Fruit fly (Drosophila melanogaster) whole organism, embryonic: Measurements from ENCODE around the gene Appl.

Experiments used
- Antp ChIP-seq: fragments of 200-800 bp; sonication (Bioruptor generic); optimal IDR thresholded peaks from 3 replicates; lab custom pipeline; 2016; ENCODE audit warnings: missing biosample characterization, missing genetic modification characterization
- Bteb2 ChIP-seq: fragments of 200-800 bp; sonication (Bioruptor generic); optimal IDR thresholded peaks from 2 replicates; lab custom pipeline; 2016; ENCODE audit warnings: missing biosample characterization, missing genetic modification characterization
- CG10321 ChIP-seq: fragments of 200-800 bp; sonication (Bioruptor generic); IDR thresholded peaks from 2 replicates; pipeline ENCODE4 v1.3.6; 2022; ENCODE audit warnings: missing biosample characterization, missing genetic modification characterization
- CG11456 ChIP-seq: fragments of 200-800 bp; sonication (Bioruptor generic); IDR thresholded peaks from 3 replicates; pipeline ENCODE4 v1.3.6; 2022; ENCODE audit warnings: missing biosample characterization, missing genetic modification characterization
- CG11696 ChIP-seq: fragments of 200-800 bp; sonication (Bioruptor generic); IDR thresholded peaks from 2 replicates; pipeline ENCODE4 v1.3.6; 2022; ENCODE audit warnings: missing biosample characterization, missing genetic modification characterization
- CG13123 ChIP-seq: fragments of 200-800 bp; sonication (Bioruptor generic); optimal IDR thresholded peaks from 2 replicates; lab custom pipeline; 2016; ENCODE audit warnings: missing biosample characterization, missing genetic modification characterization
- CG16779 ChIP-seq: fragments of 200-800 bp; sonication (Bioruptor generic); IDR thresholded peaks from 2 replicates; pipeline ENCODE4 v1.3.6; 2022; ENCODE audit warnings: missing biosample characterization, missing genetic modification characterization
- CG17328 ChIP-seq: fragments of 200-800 bp; sonication (Bioruptor generic); IDR thresholded peaks from 2 replicates; pipeline ENCODE4 v1.3.6; 2022; ENCODE audit warnings: missing biosample characterization, missing genetic modification characterization
- CG17361 ChIP-seq: fragments of 200-800 bp; sonication (Bioruptor generic); IDR thresholded peaks from 3 replicates; pipeline ENCODE4 v1.3.6; 2022; ENCODE audit warnings: missing biosample characterization, missing genetic modification characterization
- CG2875 ChIP-seq: fragments of 200-800 bp; sonication (Bioruptor generic); optimal IDR thresholded peaks from 2 replicates; lab custom pipeline; 2017; ENCODE audit warnings: missing biosample characterization, mild to moderate bottlenecking, missing genetic modification characterization, missing genetic modification reagents
- CG2889 ChIP-seq: fragments of 200-800 bp; sonication (Bioruptor generic); IDR thresholded peaks from 3 replicates; pipeline ENCODE4 v1.3.6; 2022; ENCODE audit warnings: missing biosample characterization, missing genetic modification characterization
- CG3163 ChIP-seq: fragments of 200-800 bp; sonication (Bioruptor generic); optimal IDR thresholded peaks from 3 replicates; lab custom pipeline; 2016; ENCODE audit warnings: missing biosample characterization, missing genetic modification characterization
- CG3726 ChIP-seq: fragments of 200-800 bp; sonication (Bioruptor generic); IDR thresholded peaks from 3 replicates; pipeline ENCODE4, ENCODE4 v1.3.6; 2022; ENCODE audit warnings: missing biosample characterization, missing genetic modification characterization
- CG4360 ChIP-seq: fragments of 200-800 bp; sonication (Bioruptor generic); IDR thresholded peaks from 2 replicates; pipeline ENCODE4 v1.3.6; 2022; ENCODE audit warnings: missing biosample characterization, missing genetic modification characterization
- CG4617 ChIP-seq: fragments of 200-800 bp; sonication (Bioruptor generic); optimal IDR thresholded peaks from 3 replicates; lab custom pipeline; 2016; ENCODE audit warnings: missing biosample characterization, missing genetic modification characterization, borderline replicate concordance
- CG6813 ChIP-seq: fragments of 200-800 bp; sonication (Bioruptor generic); optimal IDR thresholded peaks from 2 replicates; lab custom pipeline; 2017; ENCODE audit warnings: missing biosample characterization, missing genetic modification characterization, mild to moderate bottlenecking, moderate library complexity, missing genetic modification reagents
- CG7556 ChIP-seq: fragments of 200-800 bp; sonication (Bioruptor generic); optimal IDR thresholded peaks from 2 replicates; lab custom pipeline; 2017; ENCODE audit warnings: missing biosample characterization, mild to moderate bottlenecking, missing genetic modification characterization
- CG7745 ChIP-seq: fragments of 200-800 bp; sonication (Bioruptor generic); optimal IDR thresholded peaks from 2 replicates; lab custom pipeline; 2018; ENCODE audit warnings: missing biosample characterization, mild to moderate bottlenecking, missing genetic modification characterization, moderate library complexity
- CG8765 ChIP-seq: fragments of 200-800 bp; sonication (Bioruptor generic); IDR thresholded peaks from 2 replicates; pipeline ENCODE4 v1.3.6; 2022; ENCODE audit warnings: missing biosample characterization, missing genetic modification characterization
- CG9876 ChIP-seq: fragments of 200-800 bp; sonication (Bioruptor generic); optimal IDR thresholded peaks from 2 replicates; lab custom pipeline; 2016; ENCODE audit warnings: missing biosample characterization, missing genetic modification characterization
- Deaf1 ChIP-seq: fragments of 200-800 bp; optimal IDR thresholded peaks from 3 replicates; lab custom pipeline; 2019; ENCODE audit warnings: missing biosample characterization, mild to moderate bottlenecking, missing genetic modification characterization, moderate library complexity
- Dek ChIP-seq: fragments of 200-800 bp; sonication (Bioruptor generic); optimal IDR thresholded peaks from 3 replicates; lab custom pipeline; 2019; ENCODE audit warnings: missing biosample characterization, mild to moderate bottlenecking, missing genetic modification characterization, moderate library complexity
- Dip3 ChIP-seq: fragments of 200-800 bp; sonication (Bioruptor generic); optimal IDR thresholded peaks from 3 replicates; lab custom pipeline; 2016; ENCODE audit warnings: missing biosample characterization, missing genetic modification characterization
- Dref ChIP-seq: fragments of 200-800 bp; sonication (Bioruptor generic); IDR thresholded peaks from 2 replicates; pipeline ENCODE4 v1.3.6; 2022; ENCODE audit warnings: missing biosample characterization, missing genetic modification characterization
- E2f2 ChIP-seq: fragments of 200-800 bp; sonication (Bioruptor generic); IDR thresholded peaks from 2 replicates; pipeline ENCODE4 v1.3.6; 2022; ENCODE audit warnings: missing biosample characterization, missing genetic modification characterization
- ERR ChIP-seq: fragments of 200-800 bp; sonication (Bioruptor generic); optimal IDR thresholded peaks from 2 replicates; lab custom pipeline; 2016; ENCODE audit warnings: missing biosample characterization, missing genetic modification characterization
- Lpt ChIP-seq: fragments of >200 bp; optimal IDR thresholded peaks from 2 replicates; lab custom pipeline; 2018; ENCODE audit warnings: missing biosample characterization, missing genetic modification characterization
- Meics ChIP-seq: fragments of 200-800 bp; sonication (Bioruptor generic); optimal IDR thresholded peaks from 2 replicates; lab custom pipeline; 2017; ENCODE audit warnings: missing biosample characterization, mild to moderate bottlenecking, missing genetic modification characterization
- Opbp ChIP-seq: fragments of 200-800 bp; sonication (Bioruptor generic); IDR thresholded peaks from 3 replicates; pipeline ENCODE4 v1.3.6; 2022; ENCODE audit warnings: missing biosample characterization, missing genetic modification characterization; ENCODE audit not compliant: partially characterized antibody
- Poxn ChIP-seq: fragments of 200-800 bp; sonication (Bioruptor generic); IDR thresholded peaks from 2 replicates; pipeline ENCODE4 v1.3.6; 2022; ENCODE audit warnings: missing biosample characterization, missing genetic modification characterization
- Sry-β ChIP-seq: fragments of 200-800 bp; sonication (Bioruptor generic); optimal IDR thresholded peaks from 2 replicates; lab custom pipeline; 2018; ENCODE audit warnings: missing biosample characterization, mild to moderate bottlenecking, missing genetic modification characterization, moderate library complexity
- Taf1 ChIP-seq: fragments of 200-800 bp; sonication (Bioruptor generic); IDR thresholded peaks from 2 replicates; pipeline ENCODE4 v1.3.6; 2022; ENCODE audit warnings: missing biosample characterization, missing genetic modification characterization
- chif ChIP-seq, 2 experiments: fragments of 200-800 bp; sonication (Bioruptor generic); optimal IDR thresholded peaks; 3 replicates each; lab custom pipeline; 2016; ENCODE audit warnings: missing biosample characterization in 2 of 2, missing genetic modification characterization in 2 of 2
- crc ChIP-seq: fragments of 200-800 bp; sonication (Bioruptor generic); optimal IDR thresholded peaks from 2 replicates; lab custom pipeline; 2016; ENCODE audit warnings: missing biosample characterization, missing genetic modification characterization
- emc ChIP-seq: fragments of 200-800 bp; sonication (Bioruptor generic); optimal IDR thresholded peaks from 2 replicates; lab custom pipeline; 2016; ENCODE audit warnings: missing biosample characterization, missing genetic modification characterization
- eyg ChIP-seq: fragments of 200-800 bp; sonication (Bioruptor generic); optimal IDR thresholded peaks from 3 replicates; lab custom pipeline; 2016; ENCODE audit warnings: missing biosample characterization, missing genetic modification characterization
- fd3F ChIP-seq: fragments of 200-800 bp; sonication (Bioruptor generic); optimal IDR thresholded peaks from 2 replicates; lab custom pipeline; 2018; ENCODE audit warnings: missing biosample characterization, mild to moderate bottlenecking, missing genetic modification characterization, moderate library complexity
- fu2 ChIP-seq: fragments of 200-800 bp; sonication (Bioruptor generic); optimal IDR thresholded peaks from 2 replicates; lab custom pipeline; 2016; ENCODE audit warnings: missing biosample characterization, missing genetic modification characterization
- grn ChIP-seq: fragments of 200-800 bp; sonication (Bioruptor generic); optimal IDR thresholded peaks from 3 replicates; lab custom pipeline; 2017; ENCODE audit warnings: missing biosample characterization, missing genetic modification characterization
- knrl ChIP-seq: fragments of 200-800 bp; sonication (Bioruptor generic); IDR thresholded peaks from 3 replicates; pipeline ENCODE4 v1.3.6; 2022; ENCODE audit warnings: missing biosample characterization, missing genetic modification characterization; ENCODE audit not compliant: partially characterized antibody
- lab ChIP-seq: fragments of 200-800 bp; sonication (Bioruptor generic); optimal IDR thresholded peaks from 3 replicates; lab custom pipeline; 2017; ENCODE audit warnings: missing biosample characterization, missing genetic modification characterization, mild to moderate bottlenecking, moderate library complexity, missing genetic modification reagents
- lilli ChIP-seq: fragments of 200-800 bp; sonication (Bioruptor generic); optimal IDR thresholded peaks from 3 replicates; lab custom pipeline; 2016; ENCODE audit warnings: missing biosample characterization, missing genetic modification characterization
- nerfin-1 ChIP-seq: fragments of 200-800 bp; sonication (Bioruptor generic); optimal IDR thresholded peaks from 3 replicates; lab custom pipeline; 2019; ENCODE audit warnings: missing biosample characterization, mild to moderate bottlenecking, missing genetic modification characterization, moderate library complexity
- pzg ChIP-seq: fragments of 200-800 bp; sonication (Bioruptor generic); optimal IDR thresholded peaks from 3 replicates; lab custom pipeline; 2018; ENCODE audit warnings: missing biosample characterization, mild to moderate bottlenecking, missing genetic modification characterization, moderate library complexity
- seq ChIP-seq: fragments of 200-800 bp; sonication (Bioruptor generic); IDR thresholded peaks from 2 replicates; pipeline ENCODE4 v1.3.6; 2022; ENCODE audit warnings: missing biosample characterization, missing genetic modification characterization
- stwl ChIP-seq: fragments of 200-800 bp; sonication (Bioruptor generic); optimal IDR thresholded peaks from 3 replicates; lab custom pipeline; 2018; ENCODE audit warnings: missing biosample characterization, mild to moderate bottlenecking, missing genetic modification characterization, moderate library complexity
- tgo ChIP-seq: fragments of 200-800 bp; sonication (Bioruptor generic); IDR thresholded peaks from 3 replicates; pipeline ENCODE4 v1.3.6; 2022; ENCODE audit warnings: missing biosample characterization, missing genetic modification characterization
- tin ChIP-seq: fragments of 200-800 bp; sonication (Bioruptor generic); optimal IDR thresholded peaks from 3 replicates; lab custom pipeline; 2016; ENCODE audit warnings: missing biosample characterization, missing genetic modification characterization
- toy ChIP-seq: fragments of 200-800 bp; sonication (Bioruptor generic); IDR thresholded peaks from 2 replicates; pipeline ENCODE4 v1.3.6; 2022; ENCODE audit warnings: missing biosample characterization, missing genetic modification characterization
- trem ChIP-seq: fragments of 200-800 bp; optimal IDR thresholded peaks from 3 replicates; lab custom pipeline; 2019; ENCODE audit warnings: missing biosample characterization, mild to moderate bottlenecking, missing genetic modification characterization, moderate library complexity
- twi ChIP-seq: fragments of 200-800 bp; optimal IDR thresholded peaks from 2 replicates; lab custom pipeline; 2019; ENCODE audit warnings: missing biosample characterization, mild to moderate bottlenecking, missing genetic modification characterization, moderate library complexity
- vvl ChIP-seq: fragments of 200-800 bp; sonication (Bioruptor generic); IDR thresholded peaks from 2 replicates; pipeline ENCODE4 v1.3.6; 2022; ENCODE audit warnings: missing biosample characterization, missing genetic modification characterization

Appl gene

dm6 chrX:621132-621555, 90.8 kb downstream of the Appl start, which contains the start of the genes CG13365 and Vsp37A (continued):
- TF ChIP-seq knrl (GFP tag; lab: Robert Waterston, UW), result peak; percentile 20; the same call in 1 of the 3 replicates
- TF ChIP-seq Bteb2 (GFP tag; lab: Kevin White, UChicago), result no peak
- TF ChIP-seq Dip3 (GFP tag; lab: Kevin White, UChicago), result peak; percentile 44
- no peak for TF ChIP-seq Poxn (GFP tag; lab: Robert Waterston, UW)
- peak; percentile 55 for TF ChIP-seq lab (GFP tag; lab: Kevin White, UChicago)
- peak; percentile 55 for TF ChIP-seq CG4617 (GFP tag; lab: Kevin White, UChicago)
- TF ChIP-seq CG3163 (GFP tag; lab: Kevin White, UChicago), result peak; percentile 4
- TF ChIP-seq Dref (GFP tag; lab: Robert Waterston, UW), result peak; percentile 25; the same call in 1 of the 2 replicates
- no peak for TF ChIP-seq Lpt (GFP tag; lab: Kevin White, UChicago)
- TF ChIP-seq CG2889 (GFP tag; lab: Robert Waterston, UW), result no peak
- TF ChIP-seq Dek (tag; lab: Kevin White, UChicago), result peak; percentile 4
- TF ChIP-seq vvl (GFP tag; lab: Robert Waterston, UW), result peak; percentile 25; the same call in 1 of the 2 replicates
- peak; percentile 34 for TF ChIP-seq CG2875 (GFP tag; lab: Kevin White, UChicago)
- TF ChIP-seq eyg (GFP tag; lab: Kevin White, UChicago), result no peak
- peak; percentile 37; the same call in 1 of the 2 replicates for TF ChIP-seq CG17328
- peak; percentile 36 for TF ChIP-seq tin (GFP tag; lab: Kevin White, UChicago)
- TF ChIP-seq seq (GFP tag; lab: Robert Waterston, UW), result no peak
- peak; percentile 22; the same call in 1 of the 2 replicates for TF ChIP-seq CG4360 (GFP tag; lab: Robert Waterston, UW)
- peak; percentile 3 for TF ChIP-seq emc (GFP tag; lab: Kevin White, UChicago)
- peak; percentile 25 for TF ChIP-seq CG7556 (GFP tag; lab: Kevin White, UChicago)
- TF ChIP-seq ERR (GFP tag; lab: Kevin White, UChicago), result no peak
- no peak for TF ChIP-seq CG16779
- TF ChIP-seq CG9876, result peak; percentile 47
- no peak for TF ChIP-seq fd3F (GFP tag; lab: Kevin White, UChicago)
- no peak for TF ChIP-seq crc
- TF ChIP-seq chif (GFP tag; optimal IDR thresholded peaks at IDR 0.05; lab: Kevin White, UChicago), result peak; percentile 21 to 31
- no peak for TF ChIP-seq CG8765 (GFP tag; lab: Robert Waterston, UW)
- peak; percentile 25 for TF ChIP-seq stwl (tag; lab: Kevin White, UChicago)
- TF ChIP-seq CG17361 (GFP tag; lab: Robert Waterston, UW), result peak; percentile 71
- peak; percentile 50 for TF ChIP-seq pzg (GFP tag; lab: Kevin White, UChicago)
- TF ChIP-seq twi (tag; lab: Kevin White, UChicago), result peak; percentile 10
- TF ChIP-seq Taf1, result no peak
- TF ChIP-seq CG10321 (GFP tag; lab: Robert Waterston, UW), result no peak
- peak; percentile 63 for TF ChIP-seq lilli
- TF ChIP-seq CG6813, result no peak
- TF ChIP-seq CG3726 (GFP tag; lab: Robert Waterston, UW), result no peak
- TF ChIP-seq grn (GFP tag; lab: Kevin White, UChicago), result no peak
- no peak for TF ChIP-seq toy (GFP tag; lab: Robert Waterston, UW)
- peak; percentile 44 for TF ChIP-seq Meics (GFP tag; lab: Kevin White, UChicago)
- peak; percentile 61 for TF ChIP-seq trem
- peak; percentile 11 for TF ChIP-seq Deaf1 (tag; lab: Kevin White, UChicago)
- peak; percentile 97 for TF ChIP-seq Sry-β
- 0 out of 3 replicates have a peak, but pooled peaks have one; percentile 46 for TF ChIP-seq CG11456 (GFP tag; lab: Robert Waterston, UW)
- TF ChIP-seq CG11696, result no peak
- peak; percentile 25 for TF ChIP-seq fu2
- TF ChIP-seq nerfin-1 (tag; lab: Kevin White, UChicago), result peak; percentile 43
- TF ChIP-seq E2f2, result peak; percentile 62
- TF ChIP-seq Antp (GFP tag; lab: Kevin White, UChicago), result peak; percentile 58
- TF ChIP-seq CG7745 (tag; lab: Kevin White, UChicago), result no peak
- TF ChIP-seq CG13123 (GFP tag; lab: Kevin White, UChicago), result peak; percentile 7
- no peak for TF ChIP-seq Opbp (GFP tag; lab: Robert Waterston, UW)
- TF ChIP-seq tgo, result peak; percentile 31; the same call in 2 of the 3 replicates
